Fruit fly (Drosophila melanogaster) S2 (cell line): ENCODE measurements around the gene CG31204.

Experiments used
- CG8478 ChIP-seq: fragments of >200 bp; optimal IDR thresholded peaks from 2 replicates; lab custom pipeline; 2018
- CTCF ChIP-seq, 2 experiments: fragments of >200 bp; optimal IDR thresholded peaks; 2 replicates each; lab custom pipeline; 2018

DNA sequence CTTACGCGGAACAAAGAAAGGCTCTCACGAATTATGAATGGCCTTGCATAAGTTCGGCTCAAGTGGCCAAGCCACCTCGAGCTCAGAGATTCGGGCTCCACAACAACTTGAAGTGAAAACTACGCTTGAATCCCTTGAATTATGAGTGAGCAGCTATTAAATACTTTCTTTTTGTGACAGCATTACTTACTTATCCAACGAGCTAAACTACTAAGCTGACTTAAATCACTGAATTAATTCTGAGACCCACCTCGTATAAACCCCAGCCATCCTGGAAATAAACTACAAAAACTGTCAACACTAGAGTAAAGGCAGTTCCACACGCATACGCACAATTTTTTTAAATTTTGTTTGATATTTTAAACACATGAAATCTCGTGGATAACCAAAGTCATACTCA is 21.2 kb downstream of the CG31204 start, which contains the start of gene gskt:
- TF ChIP-seq CG8478 (lab: Kevin White, UChicago) (no peak), CTCF (optimal IDR thresholded peaks at IDR 0.05; lab: Kevin White, UChicago) (no peak)
